Worm (Caenorhabditis elegans): Measurements from ENCODE around the gene sfxn-5.

DNA sequence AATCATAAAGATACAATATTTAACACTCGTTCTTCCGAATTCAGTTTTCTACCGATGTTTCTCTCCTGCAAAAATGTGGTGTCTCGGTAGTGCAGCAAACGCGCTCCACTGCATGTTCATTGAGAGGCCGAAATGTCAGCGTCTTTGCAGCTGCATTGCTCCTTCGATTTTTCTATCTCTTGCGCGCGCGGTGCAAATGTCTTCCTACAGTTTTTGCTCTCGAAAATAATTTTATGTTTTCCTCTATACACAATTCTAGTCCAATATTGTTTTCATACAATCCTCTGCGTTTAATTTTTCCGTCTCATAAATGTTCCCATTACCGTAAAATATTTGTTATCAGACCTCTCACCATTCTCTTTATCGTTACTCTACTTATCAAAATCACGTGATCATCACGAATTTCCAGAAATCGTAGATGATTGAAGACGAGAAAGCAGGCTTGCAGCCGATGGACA lies 42.5 kb downstream of the sfxn-5 start, which contains the start of gene ufd-2:
- no peak for TF ChIP-seq aly-2 (tag; optimal IDR thresholded peaks at IDR 0.05)
- no peak for TF ChIP-seq unc-62 (GFP tag; optimal IDR thresholded peaks at IDR 0.05)
- TF ChIP-seq snpc-4 (tag; optimal IDR thresholded peaks at IDR 0.05), result peak; percentile 41
- TF ChIP-seq unc-39 (tag; optimal IDR thresholded peaks at IDR 0.05), result no peak
